Worm (Caenorhabditis elegans) whole organism, L1 larva: ENCODE data around the gene Y53G8AR.8.
"Not testable (repeated sequence)": the region's sequence is repeated elsewhere in the genome, so short reads cannot be mapped to it uniquely, and the experiment has no call there.

Experiments used
- C04F5.9 ChIP-seq: sonication (generic microtip); optimal IDR thresholded peaks from 2 replicates; lab custom pipeline; 2016; ENCODE audit warnings: missing genetic modification characterization, missing compliant biosample characterization
- C34B4.2 ChIP-seq: sonication (generic microtip); optimal IDR thresholded peaks from 2 replicates; lab custom pipeline; 2017; ENCODE audit warnings: mild to moderate bottlenecking, missing genetic modification characterization, missing compliant biosample characterization
- F16B12.6 ChIP-seq: fragments of 150-350 bp; optimal IDR thresholded peaks from 2 replicates; lab custom pipeline; 2014; ENCODE audit warnings: missing biosample characterization, missing genetic modification characterization
- Y116A8C.19 ChIP-seq: sonication (generic microtip); optimal IDR thresholded peaks from 2 replicates; lab custom pipeline; 2016; ENCODE audit warnings: missing compliant biosample characterization, missing genetic modification characterization, borderline replicate concordance
- ama-1 ChIP-seq: fragments of 150-350 bp; optimal IDR thresholded peaks from 2 replicates; lab custom pipeline; 2014
- blmp-1 ChIP-seq: fragments of 150-350 bp; optimal IDR thresholded peaks from 2 replicates; lab custom pipeline; 2014; ENCODE audit warnings: missing biosample characterization, missing genetic modification characterization
- ceh-8 ChIP-seq: fragments of 200-800 bp; sonication (Bioruptor generic); optimal IDR thresholded peaks from 2 replicates; lab custom pipeline; 2018; ENCODE audit warnings: mild to moderate bottlenecking, missing genetic modification characterization, moderate library complexity, missing compliant biosample characterization
- ceh-90 ChIP-seq: sonication (generic microtip); optimal IDR thresholded peaks from 2 replicates; lab custom pipeline; 2016; ENCODE audit warnings: missing genetic modification characterization, missing compliant biosample characterization
- efl-1 ChIP-seq, 4 experiments: fragments of 150-350 bp; optimal IDR thresholded peaks in 3 of 4; peaks in 1 of 4; 1 replicate in 1 of 4; 2 replicates in 3 of 4; lab custom pipeline; 2014; ENCODE audit warnings: missing biosample characterization in 2 of 4, missing genetic modification characterization in 2 of 4, missing genetic modification reagents in 2 of 4
- efl-3 ChIP-seq: fragments of 200-800 bp; sonication (Bioruptor generic); optimal IDR thresholded peaks from 2 replicates; lab custom pipeline; 2018; ENCODE audit warnings: mild to moderate bottlenecking, missing genetic modification characterization, missing compliant biosample characterization
- egl-27 ChIP-seq, 2 experiments: fragments of 150-350 bp in 1 of 2; sonication (generic microtip); optimal IDR thresholded peaks; 3 replicates each; lab custom pipeline; 2017 to 2018; ENCODE audit warnings: missing biosample characterization in 2 of 2, missing genetic modification characterization in 2 of 2, missing genetic modification reagents in 2 of 2
- elt-2 ChIP-seq: sonication (generic microtip); optimal IDR thresholded peaks from 2 replicates; lab custom pipeline; 2016; ENCODE audit warnings: missing genetic modification characterization, mild to moderate bottlenecking, inconsistent platforms, missing compliant biosample characterization, missing genetic modification reagents
- elt-3 ChIP-seq, 6 experiments: fragments of 150-350 bp in 1 of 6; sonication (generic microtip); optimal IDR thresholded peaks; 2 replicates each; lab custom pipeline; 2017 to 2018; ENCODE audit warnings: missing biosample characterization in 6 of 6, missing genetic modification characterization in 6 of 6, inconsistent platforms in 1 of 6
- fkh-10 ChIP-seq: sonication (generic microtip); optimal IDR thresholded peaks from 2 replicates; lab custom pipeline; 2017; ENCODE audit warnings: missing biosample characterization, missing genetic modification reagents, missing genetic modification characterization
- fkh-8 ChIP-seq: sonication (generic microtip); optimal IDR thresholded peaks from 2 replicates; lab custom pipeline; 2016; ENCODE audit warnings: mild to moderate bottlenecking, missing genetic modification characterization, missing compliant biosample characterization
- hpl-2 ChIP-seq: fragments of 150-350 bp; optimal IDR thresholded peaks from 2 replicates; lab custom pipeline; 2014; ENCODE audit warnings: missing biosample characterization, missing genetic modification reagents, missing genetic modification characterization
- isw-1 ChIP-seq: fragments of 200-800 bp; sonication (Bioruptor generic); IDR thresholded peaks from 2 replicates; pipeline ENCODE4 v1.3.6; 2022; ENCODE audit warnings: missing genetic modification characterization, missing compliant biosample characterization
- lin-13 ChIP-seq: fragments of 150-350 bp; optimal IDR thresholded peaks from 2 replicates; lab custom pipeline; 2014; ENCODE audit warnings: missing biosample characterization, missing genetic modification reagents, missing genetic modification characterization
- lin-35 ChIP-seq, 2 experiments: fragments of 150-350 bp; optimal IDR thresholded peaks; 2 replicates each; lab custom pipeline; 2014; ENCODE audit warnings: missing biosample characterization in 2 of 2, missing genetic modification characterization in 2 of 2, missing genetic modification reagents in 2 of 2
- lir-3 ChIP-seq: sonication (generic microtip); optimal IDR thresholded peaks from 2 replicates; lab custom pipeline; 2016; ENCODE audit warnings: mild to moderate bottlenecking, missing genetic modification characterization, moderate library complexity, missing compliant biosample characterization; ENCODE audit not compliant: poor library complexity
- mdl-1 ChIP-seq, 2 experiments: fragments of 150-350 bp; optimal IDR thresholded peaks; 2 replicates each; lab custom pipeline; 2014 to 2017; ENCODE audit warnings: missing biosample characterization in 2 of 2, missing genetic modification characterization in 2 of 2, inconsistent platforms in 1 of 2
- mef-2 ChIP-seq: fragments of 150-350 bp; optimal IDR thresholded peaks from 2 replicates; lab custom pipeline; 2014; ENCODE audit warnings: missing biosample characterization, missing genetic modification characterization
- nhr-11 ChIP-seq: fragments of 150-350 bp; optimal IDR thresholded peaks from 2 replicates; lab custom pipeline; 2014; ENCODE audit warnings: missing biosample characterization, missing genetic modification characterization
- nhr-19 ChIP-seq: fragments of 200-800 bp; sonication (Bioruptor generic); conservative IDR thresholded peaks from 2 replicates; pipeline ENCODE4 v1.3.6; 2022; ENCODE audit warnings: missing genetic modification characterization, missing compliant biosample characterization
- nhr-20 ChIP-seq: sonication (generic microtip); optimal IDR thresholded peaks from 2 replicates; lab custom pipeline; 2016; ENCODE audit warnings: mild to moderate bottlenecking, missing genetic modification characterization, missing compliant biosample characterization
- nhr-28 ChIP-seq: fragments of 150-350 bp; optimal IDR thresholded peaks from 2 replicates; lab custom pipeline; 2014; ENCODE audit warnings: missing biosample characterization, missing genetic modification characterization
- nhr-47 ChIP-seq: sonication (generic microtip); optimal IDR thresholded peaks from 2 replicates; lab custom pipeline; 2016; ENCODE audit warnings: mild to moderate bottlenecking, missing genetic modification characterization, moderate library complexity, missing compliant biosample characterization
- nhr-85 ChIP-seq: sonication (generic microtip); peaks from one replicate; lab custom pipeline; 2016; ENCODE audit warnings: missing genetic modification characterization, inconsistent platforms, missing compliant biosample characterization
- pqm-1 ChIP-seq: sonication (generic microtip); optimal IDR thresholded peaks from 3 replicates; lab custom pipeline; 2017; ENCODE audit warnings: missing biosample characterization, missing genetic modification characterization
- skn-1 ChIP-seq: fragments of 150-350 bp; optimal IDR thresholded peaks from 2 replicates; lab custom pipeline; 2014; ENCODE audit warnings: missing biosample characterization, missing genetic modification characterization
- snpc-4 ChIP-seq: fragments of 150-350 bp; optimal IDR thresholded peaks from 2 replicates; lab custom pipeline; 2014; ENCODE audit warnings: missing biosample characterization, missing genetic modification characterization
- sup-37 ChIP-seq: fragments of 200-800 bp; sonication (Bioruptor generic); optimal IDR thresholded peaks from 2 replicates; lab custom pipeline; 2018; ENCODE audit warnings: mild to moderate bottlenecking, missing genetic modification characterization, missing compliant biosample characterization
- tbx-2 ChIP-seq: sonication (generic microtip); optimal IDR thresholded peaks from 2 replicates; lab custom pipeline; 2016; ENCODE audit warnings: missing genetic modification characterization, missing compliant biosample characterization
- unc-130 ChIP-seq: fragments of 150-350 bp; optimal IDR thresholded peaks from 2 replicates; lab custom pipeline; 2017; ENCODE audit warnings: missing biosample characterization, missing genetic modification characterization, inconsistent platforms
- unc-30 ChIP-seq: sonication (generic microtip); optimal IDR thresholded peaks from 2 replicates; lab custom pipeline; 2017; ENCODE audit warnings: missing biosample characterization, missing genetic modification characterization
- unc-86 ChIP-seq: sonication (generic microtip); optimal IDR thresholded peaks from 2 replicates; lab custom pipeline; 2016; ENCODE audit warnings: missing genetic modification characterization, missing compliant biosample characterization
- vab-15 ChIP-seq: sonication (generic microtip); optimal IDR thresholded peaks from 2 replicates; lab custom pipeline; 2017; ENCODE audit warnings: missing genotype, mild to moderate bottlenecking, missing genetic modification characterization, missing compliant biosample characterization
- xbp-1 ChIP-seq: sonication (generic microtip); optimal IDR thresholded peaks from 2 replicates; lab custom pipeline; 2016; ENCODE audit warnings: missing genetic modification characterization, missing compliant biosample characterization
- zag-1 ChIP-seq: fragments of 150-350 bp; optimal IDR thresholded peaks from 2 replicates; lab custom pipeline; 2014; ENCODE audit warnings: missing biosample characterization, missing genetic modification characterization

Gene Y53G8AR.8

ce11 chrIII:3271682-3272081 is 22.4 kb downstream of the Y53G8AR.8 start (continued):
- TF ChIP-seq elt-2 (peak; percentile 36), mdl-1 (tag; optimal IDR thresholded peaks at IDR 0.05; lab: Kevin White, UChicago) (peak in 1 of 2 experiments; percentile 22), snpc-4 (tag; lab: Kevin White, UChicago) (no peak), C34B4.2 (no peak), unc-130 (tag; lab: Kevin White, UChicago) (no peak), blmp-1 (tag; lab: Kevin White, UChicago) (peak; percentile 50), lin-35 (GFP tag; optimal IDR thresholded peaks at IDR 0.05; lab: Kevin White, UChicago) (peak; percentile 54 to 70), ceh-90 (tag; lab: Kevin White, UChicago) (no peak), F16B12.6 (tag; lab: Kevin White, UChicago) (no peak), elt-3 (tag; optimal IDR thresholded peaks at IDR 0.05; lab: Kevin White, UChicago) (peak in 2 of 6 experiments; percentile 45 to 60), fkh-10 (GFP tag; lab: Kevin White, UChicago) (peak; percentile 3), mef-2 (tag; lab: Kevin White, UChicago) (no peak), lir-3 (tag; lab: Kevin White, UChicago) (no peak), Y116A8C.19 (tag; lab: Kevin White, UChicago) (no peak)

- TF ChIP-seq nhr-47 (tag; lab: Kevin White, UChicago) (no peak), nhr-11 (tag; lab: Kevin White, UChicago) (no peak), vab-15 (tag; lab: Kevin White, UChicago) (no peak), efl-1 (optimal IDR thresholded peaks at IDR 0.05; lab: Kevin White, UChicago) (no peak), efl-1 (GFP tag; optimal IDR thresholded peaks at IDR 0.05 in 1 of 2; lab: Kevin White, UChicago) (peak in 1 of 2 experiments; percentile 17), unc-86 (tag; lab: Kevin White, UChicago) (no peak), Y116A8C.19 (tag; lab: Kevin White, UChicago) (no peak), fkh-8 (tag; lab: Kevin White, UChicago) (peak; percentile 14), nhr-28 (tag; lab: Kevin White, UChicago) (no peak), skn-1 (no peak), tbx-2 (no peak), nhr-20 (tag; lab: Kevin White, UChicago) (no peak)
Measured at ce11 chrIII:3266602-3267001, 27.5 kb downstream of the Y53G8AR.8 start, which contains the start of gene Y53G8AM.7. TSS of gene Y53G8AM.7 (minus strand) at chrIII:3266702.

DNA sequence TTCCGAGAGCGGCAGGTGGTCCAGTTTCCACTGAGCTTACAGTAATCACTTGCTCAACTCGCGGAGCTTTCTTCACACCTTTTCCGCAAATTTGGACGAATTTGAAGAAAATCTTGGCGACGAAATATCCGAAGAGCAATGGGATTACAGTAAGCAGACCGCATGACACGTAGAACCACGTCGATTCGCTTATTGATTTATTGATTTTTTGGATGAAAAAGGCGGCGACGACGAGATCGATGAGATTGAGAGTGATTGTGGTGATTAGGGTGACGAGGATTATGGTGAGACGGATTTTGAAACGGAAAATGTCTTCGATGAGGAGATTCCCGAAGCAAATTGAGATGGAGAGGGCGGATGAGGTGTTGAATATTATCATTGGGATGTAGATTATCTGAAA is 30.4 kb downstream of the Y53G8AR.8 start:
- TF ChIP-seq ceh-8: no peak
- no peak for TF ChIP-seq nhr-85 (tag; lab: Kevin White, UChicago)
- no peak for TF ChIP-seq mef-2 (tag; lab: Kevin White, UChicago)
- no peak for TF ChIP-seq lin-13 (GFP tag; lab: Kevin White, UChicago)
- no peak for TF ChIP-seq hpl-2 (GFP tag; lab: Kevin White, UChicago)
- no peak for TF ChIP-seq sup-37 (GFP tag; lab: Kevin White, UChicago)
- no peak for TF ChIP-seq fkh-10 (GFP tag; lab: Kevin White, UChicago)
- TF ChIP-seq xbp-1 (tag; lab: Kevin White, UChicago): no peak
- TF ChIP-seq ama-1 (lab: Kevin White, UChicago): no peak
- TF ChIP-seq nhr-19: no peak
- TF ChIP-seq isw-1 (GFP tag; lab: Robert Waterston, UW): no peak
- no peak for TF ChIP-seq C04F5.9
- no peak for TF ChIP-seq egl-27 (tag; optimal IDR thresholded peaks at IDR 0.05; lab: Kevin White, UChicago)
- no peak for TF ChIP-seq pqm-1 (tag; lab: Kevin White, UChicago)
- TF ChIP-seq efl-3 (GFP tag; lab: Kevin White, UChicago): no peak

- TF ChIP-seq unc-30 (tag; lab: Kevin White, UChicago); egl-27 (tag; optimal IDR thresholded peaks at IDR 0.05; lab: Kevin White, UChicago); zag-1: not testable (repeated sequence)
Measured at ce11 chrIII:3259691-3260090, 34.4 kb downstream of the Y53G8AR.8 start, which contains the start of gene Y53G8AM.6. TSS of gene Y53G8AM.6 (minus strand) at chrIII:3259791.
